Worm (Caenorhabditis elegans): Measurements from ENCODE around the gene eng-1.

- no peak for TF ChIP-seq dao-5 (tag; optimal IDR thresholded peaks at IDR 0.05)
- no peak for TF ChIP-seq him-1 (tag; optimal IDR thresholded peaks at IDR 0.05)
These were observed 24.6 kb upstream of the eng-1 start for ce11 chrIII:5892909-5893308.
